Fruit fly (Drosophila melanogaster) whole organism, prepupa: Measurements from ENCODE around the gene ppl.

Experiments used
- CG10669 ChIP-seq: fragments of 200-800 bp; sonication (Bioruptor generic); optimal IDR thresholded peaks from 3 replicates; lab custom pipeline; 2018; ENCODE audit warnings: missing biosample characterization, mild to moderate bottlenecking, missing genetic modification characterization, moderate library complexity
- lz ChIP-seq: fragments of 200-800 bp; sonication (Bioruptor generic); optimal IDR thresholded peaks from 3 replicates; lab custom pipeline; 2016; ENCODE audit warnings: missing biosample characterization, missing genetic modification characterization

- no peak for TF ChIP-seq CG10669 (GFP tag; lab: Kevin White, UChicago)
- TF ChIP-seq lz (GFP tag; lab: Kevin White, UChicago) = no peak
Observed at dm6 chr3L:21259257-21259656, 22.0 kb downstream of the ppl start.
